Worm (Caenorhabditis elegans) whole organism, L1 larva: ENCODE measurements around the gene ets-5.

Source experiments
- lin-35 ChIP-seq, 2 experiments: fragments of 150-350 bp; optimal IDR thresholded peaks; 2 replicates each; lab custom pipeline; 2014; ENCODE audit warnings: missing biosample characterization in 2 of 2, missing genetic modification characterization in 2 of 2, missing genetic modification reagents in 2 of 2
- ztf-11 ChIP-seq, 2 experiments: sonication (generic microtip); optimal IDR thresholded peaks; 2 replicates each; lab custom pipeline; 2016 to 2017; ENCODE audit warnings: missing genetic modification characterization in 2 of 2, missing biosample characterization in 1 of 2, missing compliant biosample characterization in 1 of 2

DNA sequence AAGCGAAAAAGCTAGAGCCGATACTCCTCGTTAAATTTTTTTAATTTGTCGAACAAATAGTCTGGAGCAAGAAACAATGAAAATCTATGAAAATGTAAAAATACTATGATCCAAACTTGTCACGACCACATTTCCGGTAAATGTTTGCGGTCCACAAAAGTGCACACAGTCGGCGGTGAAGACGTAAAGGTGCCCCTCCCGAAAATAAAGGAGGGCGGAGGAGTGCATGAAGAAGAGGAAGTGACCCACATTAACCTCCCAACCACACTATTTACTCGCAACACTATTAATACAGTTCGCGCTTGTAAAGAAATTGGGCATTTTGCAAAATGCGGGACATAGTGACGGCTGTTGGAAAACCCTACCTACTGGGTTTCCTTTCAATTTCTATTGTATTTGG is 44.3 kb downstream of the ets-5 start:
- TF ChIP-seq ztf-11 (tag; optimal IDR thresholded peaks at IDR 0.05; lab: Kevin White, UChicago) (no peak), lin-35 (GFP tag; optimal IDR thresholded peaks at IDR 0.05; lab: Kevin White, UChicago) (no peak)
